Worm (Caenorhabditis elegans) whole organism, young adult: ENCODE data around the gene B0554.1.

Experiments
- T07F8.4 ChIP-seq: sonication (generic microtip); optimal IDR thresholded peaks from 2 replicates; lab custom pipeline; 2016; ENCODE audit warnings: mild to moderate bottlenecking, missing genetic modification characterization, moderate library complexity, missing compliant biosample characterization
- Y79H2A.3 ChIP-seq: fragments of 200-800 bp; sonication (Bioruptor generic); conservative IDR thresholded peaks from 2 replicates; pipeline ENCODE4 v1.3.6; 2022; ENCODE audit warnings: missing genetic modification reagents, missing genetic modification characterization, missing compliant biosample characterization
- fkh-3 ChIP-seq: sonication (generic microtip); optimal IDR thresholded peaks from 2 replicates; lab custom pipeline; 2016; ENCODE audit warnings: mild to moderate bottlenecking, missing genetic modification characterization, missing compliant biosample characterization
- hlh-12 ChIP-seq: sonication (generic microtip); optimal IDR thresholded peaks from 2 replicates; lab custom pipeline; 2016; ENCODE audit warnings: missing genetic modification characterization, missing compliant biosample characterization
- hmg-20 ChIP-seq: fragments of 200-800 bp; sonication (Bioruptor generic); IDR thresholded peaks from 2 replicates; pipeline ENCODE4 v1.3.6; 2022; ENCODE audit warnings: missing genetic modification reagents, missing genetic modification characterization, missing compliant biosample characterization
- pha-4 ChIP-seq: fragments of 150-350 bp; sonication (generic microtip); optimal IDR thresholded peaks from 2 replicates; lab custom pipeline; 2014; ENCODE audit warnings: missing biosample characterization, missing genetic modification reagents, missing genetic modification characterization
- unc-62 ChIP-seq: fragments of 150-350 bp; optimal IDR thresholded peaks from 2 replicates; lab custom pipeline; 2014; ENCODE audit warnings: missing biosample characterization, missing genetic modification reagents, missing genetic modification characterization

DNA sequence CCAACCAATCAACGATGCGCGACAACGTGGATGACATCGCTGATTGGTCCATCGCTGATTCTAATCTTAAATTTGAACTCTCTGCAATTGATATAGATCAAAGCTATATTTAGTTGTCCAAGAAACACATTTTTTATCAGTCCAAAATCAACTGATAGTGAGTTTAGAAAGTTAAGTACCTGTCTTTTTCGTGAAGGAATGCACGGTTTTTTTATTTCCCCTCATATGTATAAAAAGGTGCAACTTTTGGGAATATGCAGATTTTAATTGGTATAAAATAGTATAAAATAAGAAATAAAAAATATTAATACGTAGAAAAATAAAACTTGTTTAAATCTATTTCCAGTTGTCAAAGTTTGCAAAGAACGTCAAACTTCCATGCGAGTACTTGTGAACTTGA lies 19.8 kb upstream of the B0554.1 start, which contains the start of gene Y39D8A.1:
- no peak for TF ChIP-seq hmg-20 (GFP tag; lab: Robert Waterston, UW)
- no peak for TF ChIP-seq hlh-12 (tag; lab: Kevin White, UChicago)
- no peak for TF ChIP-seq unc-62 (GFP tag; lab: Kevin White, UChicago)
- TF ChIP-seq T07F8.4 (tag; lab: Kevin White, UChicago) = no peak
- no peak for TF ChIP-seq fkh-3 (tag; lab: Kevin White, UChicago)
- TF ChIP-seq Y79H2A.3 (GFP tag; lab: Robert Waterston, UW) = no peak
- no peak for TF ChIP-seq pha-4 (tag; lab: Kevin White, UChicago)
